Worm (Caenorhabditis elegans) whole organism, late embryonic: ENCODE measurements around the gene amt-1.

Experiments
- F13H6.1 ChIP-seq: sonication (generic microtip); optimal IDR thresholded peaks from 2 replicates; lab custom pipeline; 2016; ENCODE audit warnings: missing genetic modification characterization, missing compliant biosample characterization
- K09A11.1 ChIP-seq: sonication (generic microtip); optimal IDR thresholded peaks from 2 replicates; lab custom pipeline; 2017; ENCODE audit warnings: antibody characterized with exemption, mild to moderate bottlenecking, missing genetic modification characterization, missing compliant biosample characterization; ENCODE audit not compliant: insufficient read depth
- ama-1 ChIP-seq: fragments of 150-350 bp; optimal IDR thresholded peaks from 2 replicates; lab custom pipeline; 2014
- ceh-14 ChIP-seq: sonication (generic microtip); optimal IDR thresholded peaks from 2 replicates; lab custom pipeline; 2016; ENCODE audit warnings: missing genotype, missing genetic modification characterization, missing compliant biosample characterization
- ceh-19 ChIP-seq: fragments of 200-800 bp; sonication (Bioruptor generic); optimal IDR thresholded peaks from 2 replicates; lab custom pipeline; 2018; ENCODE audit warnings: mild to moderate bottlenecking, missing genetic modification characterization, missing compliant biosample characterization
- ceh-24 ChIP-seq: sonication (generic microtip); optimal IDR thresholded peaks from 2 replicates; lab custom pipeline; 2016; ENCODE audit warnings: mild to moderate bottlenecking, missing genetic modification characterization, missing compliant biosample characterization
- ceh-9 ChIP-seq: sonication (generic microtip); optimal IDR thresholded peaks from 2 replicates; lab custom pipeline; 2016; ENCODE audit warnings: mild to moderate bottlenecking, missing genetic modification characterization, inconsistent platforms, missing compliant biosample characterization
- dmd-4 ChIP-seq: sonication (generic microtip); optimal IDR thresholded peaks from 2 replicates; lab custom pipeline; 2016; ENCODE audit warnings: borderline replicate concordance, missing genetic modification characterization, missing compliant biosample characterization
- elt-2 ChIP-seq: sonication (generic microtip); optimal IDR thresholded peaks from 2 replicates; lab custom pipeline; 2016; ENCODE audit warnings: missing genetic modification reagents, missing genetic modification characterization, missing compliant biosample characterization
- fkh-10 ChIP-seq: fragments of 150-350 bp; optimal IDR thresholded peaks from 2 replicates; lab custom pipeline; 2014; ENCODE audit warnings: missing biosample characterization, missing genetic modification reagents, missing genetic modification characterization
- madf-2 ChIP-seq: sonication (generic microtip); optimal IDR thresholded peaks from 2 replicates; lab custom pipeline; 2017; ENCODE audit warnings: missing genetic modification characterization, missing compliant biosample characterization
- pha-4 ChIP-seq: fragments of 150-350 bp; optimal IDR thresholded peaks from 2 replicates; lab custom pipeline; 2018; ENCODE audit warnings: missing biosample characterization, missing genetic modification reagents, missing genetic modification characterization
- tbx-2 ChIP-seq: sonication (generic microtip); optimal IDR thresholded peaks from 2 replicates; lab custom pipeline; 2016; ENCODE audit warnings: missing genetic modification characterization, missing compliant biosample characterization
- unc-86 ChIP-seq: sonication (generic microtip); optimal IDR thresholded peaks from 2 replicates; lab custom pipeline; 2016; ENCODE audit warnings: missing genetic modification characterization, missing compliant biosample characterization

ce11 chrX:4553491-4553890 lies 17.7 kb upstream of the amt-1 start:
- TF ChIP-seq madf-2 (tag; lab: Kevin White, UChicago) (no peak), F13H6.1 (tag; lab: Kevin White, UChicago) (no peak), ama-1 (lab: Kevin White, UChicago) (no peak), pha-4 (no peak), tbx-2 (tag; lab: Kevin White, UChicago) (no peak), ceh-19 (no peak), ceh-24 (tag; lab: Kevin White, UChicago) (no peak), elt-2 (tag; lab: Kevin White, UChicago) (no peak), K09A11.1 (no peak), dmd-4 (tag; lab: Kevin White, UChicago) (no peak), ceh-9 (tag; lab: Kevin White, UChicago) (no peak), fkh-10 (GFP tag; lab: Kevin White, UChicago) (no peak), ceh-14 (tag; lab: Kevin White, UChicago) (no peak), unc-86 (tag; lab: Kevin White, UChicago) (no peak)
